Fruit fly (Drosophila melanogaster) whole organism, embryonic: Measurements from ENCODE around the gene CG14439.

Experiments
- Adf1 ChIP-seq: fragments of 200-800 bp; sonication (Bioruptor generic); IDR thresholded peaks from 2 replicates; pipeline ENCODE4 v1.3.6; 2022; ENCODE audit warnings: missing biosample characterization, missing genetic modification characterization
- Antp ChIP-seq: fragments of 200-800 bp; sonication (Bioruptor generic); optimal IDR thresholded peaks from 3 replicates; lab custom pipeline; 2016; ENCODE audit warnings: missing biosample characterization, missing genetic modification characterization
- Blimp-1 ChIP-seq: fragments of 200-800 bp; sonication (Bioruptor generic); optimal IDR thresholded peaks from 3 replicates; lab custom pipeline; 2018; ENCODE audit warnings: missing biosample characterization, missing genetic modification characterization, mild to moderate bottlenecking, moderate library complexity, missing genetic modification reagents
- CG10209 ChIP-seq: fragments of 200-800 bp; sonication (Bioruptor generic); optimal IDR thresholded peaks from 3 replicates; lab custom pipeline; 2017; ENCODE audit warnings: missing biosample characterization, mild to moderate bottlenecking, missing genetic modification characterization, missing genetic modification reagents
- CG10959 ChIP-seq: fragments of 200-800 bp; sonication (Bioruptor generic); IDR thresholded peaks from 2 replicates; pipeline ENCODE4 v1.3.6; 2022; ENCODE audit warnings: missing biosample characterization, missing genetic modification characterization
- CG12155 ChIP-seq: fragments of 200-800 bp; sonication (Bioruptor generic); optimal IDR thresholded peaks from 3 replicates; lab custom pipeline; 2016; ENCODE audit warnings: missing biosample characterization, missing genetic modification characterization
- CG14667 ChIP-seq: fragments of 200-800 bp; sonication (Bioruptor generic); IDR thresholded peaks from 2 replicates; pipeline ENCODE4 v1.3.6; 2022; ENCODE audit warnings: missing biosample characterization, missing genetic modification characterization
- CG15011 ChIP-seq: fragments of 200-800 bp; sonication (Bioruptor generic); optimal IDR thresholded peaks from 3 replicates; lab custom pipeline; 2018; ENCODE audit warnings: missing biosample characterization, mild to moderate bottlenecking, missing genetic modification characterization
- CG15269 ChIP-seq: fragments of 200-800 bp; sonication (Bioruptor generic); optimal IDR thresholded peaks from 2 replicates; lab custom pipeline; 2018; ENCODE audit warnings: missing biosample characterization, mild to moderate bottlenecking, missing genetic modification characterization, moderate library complexity
- CG1602 ChIP-seq: fragments of 200-800 bp; sonication (Bioruptor generic); optimal IDR thresholded peaks from 3 replicates; lab custom pipeline; 2016; ENCODE audit warnings: missing biosample characterization, missing genetic modification characterization
- CG1603 ChIP-seq: fragments of 200-800 bp; sonication (Bioruptor generic); optimal IDR thresholded peaks from 2 replicates; lab custom pipeline; 2019; ENCODE audit warnings: missing biosample characterization, mild to moderate bottlenecking, missing genetic modification characterization, moderate library complexity
- CG2120 ChIP-seq: fragments of 200-800 bp; sonication (Bioruptor generic); optimal IDR thresholded peaks from 3 replicates; lab custom pipeline; 2016; ENCODE audit warnings: missing biosample characterization, missing genetic modification characterization
- CG31441 ChIP-seq: fragments of 200-800 bp; sonication (Bioruptor generic); IDR thresholded peaks from 2 replicates; pipeline ENCODE4 v1.3.6; 2022; ENCODE audit warnings: missing biosample characterization, missing genetic modification characterization
- CG3163 ChIP-seq: fragments of 200-800 bp; sonication (Bioruptor generic); optimal IDR thresholded peaks from 3 replicates; lab custom pipeline; 2016; ENCODE audit warnings: missing biosample characterization, missing genetic modification characterization
- CG3838 ChIP-seq: fragments of 200-800 bp; sonication (Bioruptor generic); optimal IDR thresholded peaks from 3 replicates; lab custom pipeline; 2016; ENCODE audit warnings: missing biosample characterization, missing genetic modification characterization
- CG42726 ChIP-seq: fragments of 200-800 bp; sonication (Bioruptor generic); IDR thresholded peaks from 2 replicates; pipeline ENCODE4 v1.3.6; 2022; ENCODE audit warnings: missing biosample characterization, missing genetic modification characterization; ENCODE audit not compliant: partially characterized antibody
- CG4617 ChIP-seq: fragments of 200-800 bp; sonication (Bioruptor generic); optimal IDR thresholded peaks from 3 replicates; lab custom pipeline; 2016; ENCODE audit warnings: missing biosample characterization, missing genetic modification characterization, borderline replicate concordance
- CG7839 ChIP-seq: fragments of 200-800 bp; sonication (Bioruptor generic); optimal IDR thresholded peaks from 3 replicates; lab custom pipeline; 2018; ENCODE audit warnings: missing biosample characterization, mild to moderate bottlenecking, missing genetic modification characterization, moderate library complexity
- CG8281 ChIP-seq: fragments of 200-800 bp; sonication (Bioruptor generic); optimal IDR thresholded peaks from 2 replicates; lab custom pipeline; 2018; ENCODE audit warnings: missing biosample characterization, mild to moderate bottlenecking, missing genetic modification characterization, moderate library complexity
- CG8924 ChIP-seq: fragments of 200-800 bp; optimal IDR thresholded peaks from 3 replicates; lab custom pipeline; 2019; ENCODE audit warnings: missing biosample characterization, mild to moderate bottlenecking, missing genetic modification characterization, moderate library complexity
- CoRest ChIP-seq: fragments of 200-800 bp; sonication (Bioruptor generic); optimal IDR thresholded peaks from 3 replicates; lab custom pipeline; 2018; ENCODE audit warnings: missing biosample characterization, mild to moderate bottlenecking, missing genetic modification characterization, moderate library complexity
- Dek ChIP-seq: fragments of 200-800 bp; sonication (Bioruptor generic); optimal IDR thresholded peaks from 3 replicates; lab custom pipeline; 2019; ENCODE audit warnings: missing biosample characterization, mild to moderate bottlenecking, missing genetic modification characterization, moderate library complexity
- Ets65A ChIP-seq: fragments of 200-800 bp; sonication (Bioruptor generic); peaks from one replicate; lab custom pipeline; 2016; ENCODE audit warnings: missing biosample characterization, missing genetic modification characterization
- H2.0 ChIP-seq: fragments of 200-800 bp; sonication (Bioruptor generic); IDR thresholded peaks from 2 replicates; pipeline ENCODE4 v1.3.6; 2022; ENCODE audit warnings: missing biosample characterization, missing genetic modification characterization
- Hmr ChIP-seq: fragments of 200-800 bp; sonication (Bioruptor generic); optimal IDR thresholded peaks from 3 replicates; lab custom pipeline; 2017; ENCODE audit warnings: mild to moderate bottlenecking, missing biosample characterization, missing genetic modification reagents, missing genetic modification characterization
- Hr51 ChIP-seq, 2 experiments: fragments of 200-800 bp; sonication (Bioruptor generic); optimal IDR thresholded peaks; 2 replicates in 1 of 2; 3 replicates in 1 of 2; lab custom pipeline; 2016 to 2018; ENCODE audit warnings: missing biosample characterization in 2 of 2, missing genetic modification characterization in 2 of 2, mild to moderate bottlenecking in 1 of 2, moderate library complexity in 1 of 2
- Lhr ChIP-seq: fragments of 200-800 bp; sonication (Bioruptor generic); optimal IDR thresholded peaks from 3 replicates; lab custom pipeline; 2017; ENCODE audit warnings: mild to moderate bottlenecking, missing biosample characterization, missing genetic modification reagents, missing genetic modification characterization
- MTF-1 ChIP-seq: fragments of 200-800 bp; sonication (Bioruptor generic); optimal IDR thresholded peaks from 2 replicates; lab custom pipeline; 2018; ENCODE audit warnings: missing biosample characterization, mild to moderate bottlenecking, missing genetic modification characterization, borderline replicate concordance
- NfI ChIP-seq: fragments of 200-800 bp; sonication (Bioruptor generic); optimal IDR thresholded peaks from 3 replicates; lab custom pipeline; 2018; ENCODE audit warnings: missing biosample characterization, mild to moderate bottlenecking, missing genetic modification characterization, moderate library complexity
- PHDP ChIP-seq: fragments of 200-800 bp; sonication (Bioruptor generic); optimal IDR thresholded peaks from 3 replicates; lab custom pipeline; 2018; ENCODE audit warnings: missing biosample characterization, mild to moderate bottlenecking, missing genetic modification characterization, moderate library complexity
- Six4 ChIP-seq: fragments of 200-800 bp; sonication (Bioruptor generic); optimal IDR thresholded peaks from 2 replicates; lab custom pipeline; 2016; ENCODE audit warnings: missing biosample characterization, missing genetic modification characterization
- Ssrp ChIP-seq: fragments of 200-800 bp; sonication (Bioruptor generic); optimal IDR thresholded peaks from 2 replicates; lab custom pipeline; 2018; ENCODE audit warnings: missing biosample characterization, mild to moderate bottlenecking, missing genetic modification characterization, moderate library complexity
- Taf1 ChIP-seq: fragments of 200-800 bp; sonication (Bioruptor generic); IDR thresholded peaks from 2 replicates; pipeline ENCODE4 v1.3.6; 2022; ENCODE audit warnings: missing biosample characterization, missing genetic modification characterization
- bigmax ChIP-seq: fragments of 200-800 bp; sonication (Bioruptor generic); optimal IDR thresholded peaks from 2 replicates; lab custom pipeline; 2018; ENCODE audit warnings: missing biosample characterization, mild to moderate bottlenecking, missing genetic modification characterization
- dpn ChIP-seq, 2 experiments: fragments of 200-800 bp; sonication (Bioruptor generic); optimal IDR thresholded peaks; 3 replicates each; lab custom pipeline; 2016; ENCODE audit warnings: missing biosample characterization in 2 of 2, missing genetic modification characterization in 2 of 2
- dysf ChIP-seq: fragments of 200-800 bp; sonication (Bioruptor generic); IDR thresholded peaks from 3 replicates; pipeline ENCODE4 v1.3.6; 2022; ENCODE audit warnings: missing biosample characterization, missing genetic modification characterization
- gce ChIP-seq: fragments of 200-800 bp; sonication (Bioruptor generic); IDR thresholded peaks from 3 replicates; pipeline ENCODE4 v1.3.6; 2022; ENCODE audit warnings: missing biosample characterization, missing genetic modification characterization
- hb ChIP-seq: fragments of 200-800 bp; sonication (Bioruptor generic); IDR thresholded peaks from 3 replicates; pipeline ENCODE4 v1.3.6; 2022; ENCODE audit warnings: missing biosample characterization, missing genetic modification characterization; ENCODE audit not compliant: partially characterized antibody
- lola ChIP-seq, 3 experiments: fragments of >200 bp in 2 of 3; fragments of 200-800 bp in 1 of 3; sonication (Bioruptor generic) in 1 of 3; optimal IDR thresholded peaks; 2 replicates each; lab custom pipeline; 2017 to 2019; ENCODE audit warnings: missing biosample characterization in 3 of 3, missing genetic modification characterization in 3 of 3, mild to moderate bottlenecking in 1 of 3, moderate library complexity in 1 of 3
- lov ChIP-seq, 2 experiments: fragments of 200-800 bp in 1 of 2; fragments of >200 bp in 1 of 2; sonication (Bioruptor generic) in 1 of 2; IDR thresholded peaks in 1 of 2; optimal IDR thresholded peaks in 1 of 2; 2 replicates in 1 of 2; 3 replicates in 1 of 2; pipeline versions ENCODE4 v1.3.6 to Lab custom; 2017 to 2022; ENCODE audit warnings: missing biosample characterization in 1 of 2, missing genetic modification characterization in 1 of 2
- pan ChIP-seq, 4 experiments: fragments of >200 bp in 3 of 4; fragments of 200-800 bp in 1 of 4; sonication (Bioruptor generic) in 1 of 4; optimal IDR thresholded peaks in 3 of 4; IDR thresholded peaks in 1 of 4; 2 replicates each; pipeline versions ENCODE4 v1.3.6 to Lab custom; 2017 to 2022; ENCODE audit warnings: missing biosample characterization in 2 of 4, missing genetic modification characterization in 2 of 4, mixed read lengths in 1 of 4
- prd ChIP-seq, 3 experiments: fragments of >200 bp in 2 of 3; fragments of 200-800 bp in 1 of 3; sonication (Bioruptor generic) in 1 of 3; optimal IDR thresholded peaks in 2 of 3; IDR thresholded peaks in 1 of 3; 2 replicates in 2 of 3; 3 replicates in 1 of 3; pipeline versions ENCODE4 v1.3.6 to Lab custom; 2017 to 2022; ENCODE audit warnings: missing biosample characterization in 1 of 3, missing genetic modification characterization in 1 of 3
- ranshi ChIP-seq: fragments of 200-800 bp; sonication (Bioruptor generic); IDR thresholded peaks from 2 replicates; pipeline ENCODE4 v1.3.6; 2022; ENCODE audit warnings: missing biosample characterization, missing genetic modification characterization
- sd ChIP-seq: fragments of 200-800 bp; sonication (Bioruptor generic); optimal IDR thresholded peaks from 3 replicates; lab custom pipeline; 2018; ENCODE audit warnings: missing biosample characterization, mild to moderate bottlenecking, missing genetic modification characterization, moderate library complexity
- sob ChIP-seq: fragments of 200-800 bp; sonication (Bioruptor generic); IDR thresholded peaks from 2 replicates; pipeline ENCODE4 v1.3.6; 2022; ENCODE audit warnings: missing biosample characterization, missing genetic modification characterization
- yki ChIP-seq: fragments of >200 bp; optimal IDR thresholded peaks from 3 replicates; lab custom pipeline; 2018

Gene CG14439

dm6 chrX:6795987-6796691 lies 48.8 kb downstream of the CG14439 start (continued):
- TF ChIP-seq CG10959 (GFP tag; lab: Robert Waterston, UW) (no peak), CG3838 (GFP tag; lab: Kevin White, UChicago) (no peak), Six4 (no peak), CG14667 (GFP tag; lab: Robert Waterston, UW) (0 out of 2 replicates have a peak, but pooled peaks have one; percentile 24), CoRest (tag; lab: Kevin White, UChicago) (peak; percentile 43), CG42726 (GFP tag; lab: Robert Waterston, UW) (no peak), pan (optimal IDR thresholded peaks at IDR 0.05; lab: Kevin White, UChicago) (no peak), pan (GFP tag; optimal IDR thresholded peaks at IDR 0.05 in 1 of 2, IDR thresholded peaks at IDR 0.05 in 1 of 2) (peak in 1 of 2 experiments; percentile 19), bigmax (GFP tag; lab: Kevin White, UChicago) (no peak), sob (0 out of 2 replicates have a peak, but pooled peaks have one; percentile 47), H2.0 (no peak), CG31441 (GFP tag; lab: Robert Waterston, UW) (0 out of 2 replicates have a peak, but pooled peaks have one; percentile 26), CG4617 (GFP tag; lab: Kevin White, UChicago) (no peak), lov (optimal IDR thresholded peaks at IDR 0.05; lab: Kevin White, UChicago) (no peak), lov (GFP tag; IDR thresholded peaks at IDR 0.05; lab: Robert Waterston, UW) (no peak), gce (GFP tag; lab: Robert Waterston, UW) (0 out of 3 replicates have a peak, but pooled peaks have one; percentile 30), CG10209 (GFP tag; lab: Kevin White, UChicago) (no peak), lola (GFP tag; optimal IDR thresholded peaks at IDR 0.05; lab: Kevin White, UChicago) (no peak), hb (GFP tag; lab: Robert Waterston, UW) (no peak), Dek (tag; lab: Kevin White, UChicago) (no peak), dysf (0 out of 3 replicates have a peak, but pooled peaks have one; percentile 39), CG7839 (peak; percentile 9), CG3163 (no peak), CG8281 (tag; lab: Kevin White, UChicago) (no peak), Ssrp (tag; lab: Kevin White, UChicago) (peak; percentile 4), yki (lab: Kevin White, UChicago) (no peak), Blimp-1 (GFP tag; lab: Kevin White, UChicago) (no peak), CG12155 (GFP tag; lab: Kevin White, UChicago) (no peak), CG8924 (tag; lab: Kevin White, UChicago) (peak; percentile 18), Taf1 (GFP tag; lab: Robert Waterston, UW) (no peak), ranshi (no peak), CG1602 (GFP tag; lab: Kevin White, UChicago) (no peak), dpn (GFP tag; optimal IDR thresholded peaks at IDR 0.05; lab: Kevin White, UChicago) (peak; percentile 7 to 46), CG15269 (tag; lab: Kevin White, UChicago) (peak; percentile 18), Hmr (GFP tag; lab: Kevin White, UChicago) (peak; percentile 0), prd (optimal IDR thresholded peaks at IDR 0.05; lab: Kevin White, UChicago) (no peak), prd (GFP tag; IDR thresholded peaks at IDR 0.05; lab: Robert Waterston, UW) (peak; percentile 10; the same call in 1 of the 3 replicates), NfI (GFP tag; lab: Kevin White, UChicago) (peak; percentile 41), CG1603 (peak; percentile 7), PHDP (peak; percentile 33), Lhr (no peak), MTF-1 (GFP tag; lab: Kevin White, UChicago) (no peak), Hr51 (GFP tag; optimal IDR thresholded peaks at IDR 0.05; lab: Kevin White, UChicago) (peak in 1 of 2 experiments; percentile 39), CG15011 (no peak), Ets65A (GFP tag; lab: Kevin White, UChicago) (no peak), sd (tag; lab: Kevin White, UChicago) (no peak), CG2120 (peak; percentile 49), Adf1 (no peak), Antp (GFP tag; lab: Kevin White, UChicago) (no peak)
